Worm (Caenorhabditis elegans) whole organism, L4/young adult: ENCODE data around the gene ver-4.

Experiments used
- W03F9.2 ChIP-seq: fragments of 150-350 bp; optimal IDR thresholded peaks from 2 replicates; lab custom pipeline; 2014; ENCODE audit warnings: missing biosample characterization, missing genetic modification characterization
- dao-5 ChIP-seq: sonication (generic microtip); optimal IDR thresholded peaks from 2 replicates; lab custom pipeline; 2016; ENCODE audit warnings: missing genotype, missing genetic modification characterization, moderate library complexity, missing compliant biosample characterization
- him-1 ChIP-seq: sonication (generic microtip); optimal IDR thresholded peaks from 2 replicates; lab custom pipeline; 2016; ENCODE audit warnings: missing genotype, missing genetic modification reagents, missing genetic modification characterization, missing compliant biosample characterization

The ver-4 gene

DNA sequence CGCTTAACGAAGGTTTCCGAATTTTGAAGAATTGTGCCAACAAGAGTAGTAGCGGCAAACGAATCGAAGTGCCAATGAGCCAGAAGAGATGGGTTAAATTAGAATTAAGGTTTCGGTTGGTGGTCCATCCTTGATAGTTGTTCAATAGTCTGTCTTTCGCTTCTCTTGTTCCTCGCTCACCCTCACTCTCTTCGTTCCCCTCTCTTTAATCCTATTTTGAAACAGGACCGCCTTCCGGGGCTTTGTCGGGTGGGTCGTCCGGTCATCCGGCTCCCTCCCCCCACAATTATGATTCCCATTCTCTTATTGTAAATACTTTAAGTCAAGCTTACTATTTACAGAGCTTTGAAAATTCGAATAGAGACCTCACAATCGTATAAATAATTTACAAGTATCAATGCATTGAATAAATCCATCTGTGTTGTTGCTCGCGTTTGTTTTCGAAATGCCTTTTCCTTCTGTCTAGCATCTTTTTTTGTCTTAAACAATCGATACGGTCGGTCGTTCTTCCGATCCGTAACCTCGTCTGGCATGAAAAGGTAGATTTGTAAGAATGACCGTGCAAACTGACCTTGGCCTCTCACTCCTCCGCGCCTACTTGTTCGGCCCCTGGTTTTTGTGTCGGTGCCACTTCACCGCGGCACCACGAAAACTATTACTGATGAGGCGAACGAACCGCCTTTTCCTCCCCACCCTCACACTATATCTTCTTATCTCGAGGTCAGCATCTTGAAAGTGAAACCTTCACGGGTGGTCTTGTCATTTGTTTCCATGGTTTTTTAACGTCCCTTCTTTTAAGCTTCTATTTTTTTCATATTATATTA lies 51.2 kb downstream of the ver-4 start:
- TF ChIP-seq dao-5 (tag; lab: Kevin White, UChicago) (no peak), W03F9.2 (tag; lab: Kevin White, UChicago) (no peak), him-1 (tag; lab: Kevin White, UChicago) (no peak)

DNA sequence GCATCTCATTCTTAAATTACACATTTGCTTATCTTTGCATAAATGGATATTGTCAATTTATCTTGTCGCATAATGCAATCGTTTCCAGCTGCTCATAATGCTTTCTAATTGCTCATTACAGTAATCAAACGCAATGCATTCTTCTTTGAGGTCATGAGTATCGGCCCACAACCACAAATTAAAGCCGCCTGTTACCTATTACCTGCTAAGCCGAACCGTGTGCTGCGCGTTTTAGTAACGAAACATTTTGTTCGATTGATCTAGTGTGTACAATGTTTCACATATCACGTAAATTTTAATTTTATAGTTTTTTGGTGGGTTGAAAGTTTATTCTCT lies 51.8 kb downstream of the ver-4 start:
- TF ChIP-seq dao-5 (tag; lab: Kevin White, UChicago) (no peak), him-1 (tag; lab: Kevin White, UChicago) (no peak), W03F9.2 (tag; lab: Kevin White, UChicago) (no peak)

DNA sequence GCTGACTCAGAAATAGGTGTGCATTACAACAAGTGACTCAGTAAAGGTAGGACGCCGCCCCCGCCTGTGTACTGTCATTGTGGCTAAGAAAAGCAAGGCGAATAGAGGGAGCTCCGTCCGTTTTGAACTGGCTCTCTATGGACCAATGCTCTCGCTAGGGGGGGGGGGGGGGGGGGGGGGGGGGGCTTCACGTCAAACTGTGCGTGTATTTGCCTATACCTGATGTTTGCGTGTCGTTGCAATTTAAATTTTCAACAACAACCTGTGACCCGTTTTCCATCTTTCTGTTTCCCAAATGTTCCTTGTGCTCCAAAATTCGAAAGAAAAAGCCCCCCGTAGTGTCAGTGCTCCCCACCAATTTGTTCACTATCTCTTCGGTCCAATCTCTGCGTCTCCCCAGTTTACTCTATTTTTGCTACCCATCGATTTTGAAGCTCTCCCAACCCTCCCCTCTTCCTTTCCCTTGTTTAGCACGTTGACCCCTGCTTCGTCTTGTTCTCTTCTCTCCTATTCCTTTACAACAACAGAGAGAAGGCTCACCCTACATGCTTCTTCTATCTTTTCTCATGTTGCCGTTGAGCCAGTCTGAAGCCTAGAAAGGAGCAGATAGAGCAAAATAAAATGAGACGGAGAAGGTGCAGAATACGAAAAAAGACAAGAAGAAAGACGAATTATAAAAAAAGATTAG lies 52.4 kb downstream of the ver-4 start:
- TF ChIP-seq him-1 (tag; lab: Kevin White, UChicago) = peak; percentile 54
- no peak for TF ChIP-seq W03F9.2 (tag; lab: Kevin White, UChicago)

DNA sequence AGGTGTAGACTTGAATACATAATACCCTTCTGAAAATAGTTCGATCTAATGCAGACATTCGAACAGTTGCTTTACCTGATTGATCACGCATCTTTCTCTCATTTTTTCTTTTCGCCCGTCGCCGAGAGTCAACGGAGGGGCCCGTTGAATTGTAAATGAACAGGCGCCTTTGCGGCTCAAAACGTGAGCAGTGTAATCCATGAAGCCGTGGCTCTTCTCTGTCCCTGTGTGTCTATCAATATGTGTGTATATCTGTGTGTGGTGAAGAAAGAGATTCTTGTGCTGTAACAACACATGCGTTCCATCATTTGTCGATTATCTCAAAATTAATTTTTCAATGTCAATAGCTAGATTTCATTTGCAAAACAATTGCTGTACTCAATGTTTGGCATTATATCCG lies 53.4 kb downstream of the ver-4 start:
- no peak for TF ChIP-seq dao-5 (tag; lab: Kevin White, UChicago)
- no peak for TF ChIP-seq W03F9.2 (tag; lab: Kevin White, UChicago)
- TF ChIP-seq him-1 (tag; lab: Kevin White, UChicago) = no peak

DNA sequence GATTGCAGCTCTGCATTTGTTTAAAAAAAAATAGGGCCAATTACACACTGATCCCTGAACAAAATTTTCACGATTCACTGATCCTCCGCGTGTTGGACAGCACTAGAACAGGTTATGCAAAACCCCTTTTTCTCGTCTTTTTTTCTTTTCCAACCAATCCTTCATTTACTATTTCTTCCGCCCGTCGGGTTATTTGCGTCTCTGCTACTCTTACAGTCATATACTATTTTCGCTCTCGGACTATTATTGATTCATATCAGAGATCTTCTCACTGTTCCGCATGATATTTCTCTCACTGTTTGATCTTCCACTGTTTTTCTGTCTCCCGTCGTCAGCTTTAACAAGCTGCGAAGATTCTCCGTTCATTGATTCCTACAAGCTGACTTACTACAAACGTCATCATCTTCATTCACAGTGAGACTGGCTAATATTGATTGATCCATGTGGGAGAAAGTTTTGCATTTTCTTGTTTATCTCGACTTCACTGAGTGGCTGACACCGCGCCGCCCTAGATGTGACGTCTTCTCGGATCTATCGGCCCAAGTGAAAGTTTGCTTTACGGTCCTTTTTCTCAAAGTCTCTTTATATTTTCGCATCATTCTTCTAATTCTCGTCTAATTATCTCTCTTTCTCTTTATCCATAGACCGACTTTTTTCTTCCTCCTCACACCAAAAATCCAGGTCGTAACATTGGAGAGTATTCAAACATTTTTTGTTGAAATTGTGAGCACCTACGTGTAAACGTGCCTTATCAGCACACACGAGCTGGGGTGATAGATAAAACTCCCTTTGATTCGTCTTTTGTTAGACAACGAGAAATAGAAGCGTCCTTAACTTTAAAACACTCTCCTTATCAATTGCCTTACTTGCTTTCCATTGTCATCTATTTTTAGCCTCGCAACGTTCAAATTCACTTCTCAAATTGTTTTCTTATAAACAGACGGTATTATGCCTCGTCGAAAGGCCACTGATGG lies 54.2 kb downstream of the ver-4 start:
- TF ChIP-seq W03F9.2 (tag; lab: Kevin White, UChicago) (no peak), him-1 (tag; lab: Kevin White, UChicago) (no peak), dao-5 (tag; lab: Kevin White, UChicago) (no peak)
